Fruit fly (Drosophila melanogaster) S2 (cell line): Measurements from ENCODE around the gene ova.

Experiments used
- CG8478 ChIP-seq: fragments of >200 bp; optimal IDR thresholded peaks from 2 replicates; lab custom pipeline; 2018
- CTCF ChIP-seq, 2 experiments: fragments of >200 bp; optimal IDR thresholded peaks; 2 replicates each; lab custom pipeline; 2018

ova gene

dm6 chr2L:10259960-10260749 is 28.7 kb upstream of the ova start:
- TF ChIP-seq CTCF (optimal IDR thresholded peaks at IDR 0.05; lab: Kevin White, UChicago): no peak
- TF ChIP-seq CG8478: no peak

- TF ChIP-seq CG8478 (no peak), CTCF (optimal IDR thresholded peaks at IDR 0.05; lab: Kevin White, UChicago) (no peak)
Observed at dm6 chr2L:10255725-10256158, 24.2 kb upstream of the ova start, which contains the start of gene CG5676. CG5676 (minus strand) TSS chr2L:10255891.

- TF ChIP-seq CTCF (optimal IDR thresholded peaks at IDR 0.05; lab: Kevin White, UChicago) (no peak), CG8478 (no peak)
Observed at dm6 chr2L:10251592-10251991, 20.1 kb upstream of the ova start, which contains the start of gene Ror. Ror (plus strand) TSS chr2L:10251843.

dm6 chr2L:10250441-10250847 is 19.0 kb upstream of the ova start, which contains the start of the genes bsk and CG31717:
bsk (minus strand) TSS chr2L:10250501.
CG31717 (plus strand) TSS chr2L:10250737.
- TF ChIP-seq CTCF (optimal IDR thresholded peaks at IDR 0.05; lab: Kevin White, UChicago) (no peak), CG8478 (no peak)

dm6 chr2L:10249655-10250202 is 18.2 kb upstream of the ova start:
- no peak for TF ChIP-seq CG8478
- no peak for TF ChIP-seq CTCF (optimal IDR thresholded peaks at IDR 0.05; lab: Kevin White, UChicago)

dm6 chr2L:10246785-10247190 is 15.3 kb upstream of the ova start, which contains the start of gene chico:
chico (minus strand) TSS chr2L:10247078.
- TF ChIP-seq CTCF (optimal IDR thresholded peaks at IDR 0.05; lab: Kevin White, UChicago) (peak; percentile 45 to 46), CG8478 (no peak)

- no peak for TF ChIP-seq CG8478
- no peak for TF ChIP-seq CTCF (optimal IDR thresholded peaks at IDR 0.05; lab: Kevin White, UChicago)
Observed at dm6 chr2L:10238726-10239652, 7.5 kb upstream of the ova start, which contains the start of gene me31B. me31B (plus strand) TSS chr2L:10239341.

- no peak for TF ChIP-seq CTCF (optimal IDR thresholded peaks at IDR 0.05; lab: Kevin White, UChicago)
- TF ChIP-seq CG8478: no peak
Observed at dm6 chr2L:10237725-10238446, 6.4 kb upstream of the ova start, which contains the start of gene mthl15. mthl15 (minus strand) TSS chr2L:10238317.

dm6 chr2L:10232827-10233226 is 1.3 kb upstream of the ova start:
- TF ChIP-seq CG8478 (no peak), CTCF (optimal IDR thresholded peaks at IDR 0.05; lab: Kevin White, UChicago) (no peak)

- TF ChIP-seq CG8478: no peak
Observed at dm6 chr2L:10232152-10232816, 792 bp upstream of the ova start, which contains the start of gene eEF1delta. eEF1delta (plus strand) TSS chr2L:10232507.

dm6 chr2L:10231092-10231494 is 399 bp downstream of the ova start:
- no peak for TF ChIP-seq CTCF (optimal IDR thresholded peaks at IDR 0.05; lab: Kevin White, UChicago)
- no peak for TF ChIP-seq CG8478

dm6 chr2L:10230455-10230854 is 1.0 kb downstream of the ova start:
- TF ChIP-seq CG8478 (no peak), CTCF (optimal IDR thresholded peaks at IDR 0.05; lab: Kevin White, UChicago) (no peak)

dm6 chr2L:10226724-10227407 is 4.6 kb downstream of the ova start, which contains the start of gene CG5708:
CG5708 (minus strand) TSS chr2L:10226808.
- TF ChIP-seq CG8478 (no peak), CTCF (optimal IDR thresholded peaks at IDR 0.05; lab: Kevin White, UChicago) (no peak)
